Fruit fly (Drosophila melanogaster) whole organism, prepupa: ENCODE results near the gene Rab14.

Experiments used
- Blimp-1 ChIP-seq: fragments of 200-800 bp; sonication (Bioruptor generic); optimal IDR thresholded peaks from 3 replicates; lab custom pipeline; 2017; ENCODE audit warnings: missing biosample characterization, missing genetic modification characterization, mild to moderate bottlenecking, moderate library complexity, missing genetic modification reagents
- CG11294 ChIP-seq: fragments of 200-800 bp; sonication (Bioruptor generic); IDR thresholded peaks from 2 replicates; pipeline ENCODE4 v1.3.6; 2022; ENCODE audit warnings: missing biosample characterization, missing genetic modification characterization
- CG11762 ChIP-seq: fragments of 200-800 bp; sonication (Bioruptor generic); optimal IDR thresholded peaks from 3 replicates; lab custom pipeline; 2016; ENCODE audit warnings: missing biosample characterization, missing genetic modification characterization; ENCODE audit not compliant: insufficient read depth
- CG11902 ChIP-seq: fragments of 200-800 bp; sonication (Bioruptor generic); optimal IDR thresholded peaks from 3 replicates; lab custom pipeline; 2016; ENCODE audit warnings: missing biosample characterization, missing genetic modification characterization
- CG15336 ChIP-seq: fragments of 200-800 bp; sonication (Bioruptor generic); IDR thresholded peaks from 2 replicates; pipeline ENCODE4 v1.3.6; 2022; ENCODE audit warnings: missing biosample characterization, missing genetic modification characterization
- CG1621 ChIP-seq: fragments of 200-800 bp; sonication (Bioruptor generic); optimal IDR thresholded peaks from 3 replicates; lab custom pipeline; 2018; ENCODE audit warnings: missing biosample characterization, mild to moderate bottlenecking, missing genetic modification characterization
- CG16779 ChIP-seq: fragments of 200-800 bp; sonication (Bioruptor generic); optimal IDR thresholded peaks from 3 replicates; lab custom pipeline; 2017; ENCODE audit warnings: missing biosample characterization, mild to moderate bottlenecking, missing genetic modification characterization
- CG3032 ChIP-seq: fragments of 200-800 bp; optimal IDR thresholded peaks from 2 replicates; lab custom pipeline; 2019; ENCODE audit warnings: missing biosample characterization, mild to moderate bottlenecking, missing genetic modification characterization, moderate library complexity
- CG31627 ChIP-seq: fragments of 200-800 bp; sonication (Bioruptor generic); optimal IDR thresholded peaks from 3 replicates; lab custom pipeline; 2016; ENCODE audit warnings: missing biosample characterization, missing genetic modification characterization
- CG34406 ChIP-seq: fragments of 200-800 bp; sonication (Bioruptor generic); optimal IDR thresholded peaks from 3 replicates; lab custom pipeline; 2016; ENCODE audit warnings: missing biosample characterization, missing genetic modification characterization
- CG4318 ChIP-seq: fragments of 200-800 bp; sonication (Bioruptor generic); optimal IDR thresholded peaks from 3 replicates; lab custom pipeline; 2017; ENCODE audit warnings: missing biosample characterization, mild to moderate bottlenecking, missing genetic modification characterization
- CG6163 ChIP-seq: fragments of 200-800 bp; sonication (Bioruptor generic); IDR thresholded peaks from 3 replicates; pipeline ENCODE4 v1.3.6; 2022; ENCODE audit warnings: missing biosample characterization, missing genetic modification characterization
- CG6276 ChIP-seq: fragments of 200-800 bp; sonication (Bioruptor generic); optimal IDR thresholded peaks from 2 replicates; lab custom pipeline; 2017; ENCODE audit warnings: missing biosample characterization, mild to moderate bottlenecking, missing genetic modification characterization
- CG6792 ChIP-seq: fragments of 200-800 bp; sonication (Bioruptor generic); optimal IDR thresholded peaks from 3 replicates; lab custom pipeline; 2016; ENCODE audit warnings: missing biosample characterization, missing genetic modification characterization
- CG6808 ChIP-seq: fragments of 200-800 bp; sonication (Bioruptor generic); optimal IDR thresholded peaks from 3 replicates; lab custom pipeline; 2017; ENCODE audit warnings: missing biosample characterization, missing genetic modification characterization, mild to moderate bottlenecking, moderate library complexity, missing genetic modification reagents
- CG6854 ChIP-seq: fragments of 200-800 bp; sonication (Bioruptor generic); optimal IDR thresholded peaks from 2 replicates; lab custom pipeline; 2017; ENCODE audit warnings: missing biosample characterization, mild to moderate bottlenecking, missing genetic modification characterization
- CG7368 ChIP-seq: fragments of 200-800 bp; sonication (Bioruptor generic); optimal IDR thresholded peaks from 3 replicates; lab custom pipeline; 2016; ENCODE audit warnings: missing biosample characterization, missing genetic modification characterization
- CG8119 ChIP-seq: fragments of 200-800 bp; sonication (Bioruptor generic); IDR thresholded peaks from 3 replicates; pipeline ENCODE4 v1.3.6; 2022; ENCODE audit warnings: missing biosample characterization, missing genetic modification characterization
- CG8319 ChIP-seq: fragments of 200-800 bp; sonication (Bioruptor generic); optimal IDR thresholded peaks from 3 replicates; lab custom pipeline; 2016; ENCODE audit warnings: missing biosample characterization, missing genetic modification characterization
- CG8632 ChIP-seq: fragments of 200-800 bp; sonication (Bioruptor generic); optimal IDR thresholded peaks from 3 replicates; lab custom pipeline; 2016; ENCODE audit warnings: missing biosample characterization, missing genetic modification characterization
- CG9139 ChIP-seq: fragments of 200-800 bp; sonication (Bioruptor generic); optimal IDR thresholded peaks from 3 replicates; lab custom pipeline; 2017; ENCODE audit warnings: missing biosample characterization, mild to moderate bottlenecking, missing genetic modification characterization
- Eip75B ChIP-seq: fragments of 200-800 bp; sonication (Bioruptor generic); optimal IDR thresholded peaks from 3 replicates; lab custom pipeline; 2016; ENCODE audit warnings: missing biosample characterization, missing genetic modification characterization
- Ets21C ChIP-seq: fragments of 200-800 bp; sonication (Bioruptor generic); optimal IDR thresholded peaks from 3 replicates; lab custom pipeline; 2016; ENCODE audit warnings: missing biosample characterization, missing genetic modification characterization
- Gug ChIP-seq: fragments of 200-800 bp; sonication (Bioruptor generic); IDR thresholded peaks from 2 replicates; pipeline ENCODE4 v1.3.6; 2022; ENCODE audit warnings: missing biosample characterization, missing genetic modification characterization
- Hr38 ChIP-seq: sonication (Bioruptor generic); optimal IDR thresholded peaks from 2 replicates; lab custom pipeline; 2016; ENCODE audit warnings: missing biosample characterization, missing genetic modification characterization
- Hr39 ChIP-seq: fragments of 200-800 bp; sonication (Bioruptor generic); optimal IDR thresholded peaks from 2 replicates; lab custom pipeline; 2016; ENCODE audit warnings: missing biosample characterization, missing genetic modification characterization
- Lpt ChIP-seq: fragments of 200-800 bp; sonication (Bioruptor generic); optimal IDR thresholded peaks from 3 replicates; lab custom pipeline; 2016; ENCODE audit warnings: missing biosample characterization, missing genetic modification characterization
- Met ChIP-seq: fragments of 200-800 bp; sonication (Bioruptor generic); optimal IDR thresholded peaks from 3 replicates; lab custom pipeline; 2016; ENCODE audit warnings: missing biosample characterization, missing genetic modification characterization
- OdsH ChIP-seq: fragments of 200-800 bp; sonication (Bioruptor generic); optimal IDR thresholded peaks from 3 replicates; lab custom pipeline; 2016; ENCODE audit warnings: missing biosample characterization, missing genetic modification characterization
- Smox ChIP-seq: fragments of 200-800 bp; sonication (Bioruptor generic); optimal IDR thresholded peaks from 3 replicates; lab custom pipeline; 2016; ENCODE audit warnings: missing biosample characterization, missing genetic modification characterization
- Sox102F ChIP-seq: fragments of 200-800 bp; sonication (Bioruptor generic); optimal IDR thresholded peaks from 2 replicates; lab custom pipeline; 2016; ENCODE audit warnings: missing biosample characterization, mild to moderate bottlenecking, missing genetic modification characterization
- Sox14 ChIP-seq: fragments of 200-800 bp; sonication (Bioruptor generic); optimal IDR thresholded peaks from 3 replicates; lab custom pipeline; 2016; ENCODE audit warnings: missing biosample characterization, missing genetic modification characterization
- achi ChIP-seq: fragments of 200-800 bp; sonication (Bioruptor generic); optimal IDR thresholded peaks from 3 replicates; lab custom pipeline; 2016; ENCODE audit warnings: missing biosample characterization, missing genetic modification characterization
- acj6 ChIP-seq: fragments of 200-800 bp; sonication (Bioruptor generic); optimal IDR thresholded peaks from 3 replicates; lab custom pipeline; 2016; ENCODE audit warnings: missing biosample characterization, missing genetic modification characterization
- cyc ChIP-seq: fragments of 200-800 bp; sonication (Bioruptor generic); optimal IDR thresholded peaks from 3 replicates; lab custom pipeline; 2016; ENCODE audit warnings: missing biosample characterization, missing genetic modification characterization
- dsx ChIP-seq: fragments of 200-800 bp; optimal IDR thresholded peaks from 3 replicates; lab custom pipeline; 2019; ENCODE audit warnings: missing biosample characterization, mild to moderate bottlenecking, missing genetic modification characterization, moderate library complexity; ENCODE audit not compliant: poor library complexity, severe bottlenecking
- eg ChIP-seq: fragments of 200-800 bp; sonication (Bioruptor generic); IDR thresholded peaks from 3 replicates; pipeline ENCODE4 v1.3.6; 2022; ENCODE audit warnings: missing biosample characterization, missing genetic modification characterization
- esn ChIP-seq: fragments of 200-800 bp; sonication (Bioruptor generic); optimal IDR thresholded peaks from 2 replicates; lab custom pipeline; 2016; ENCODE audit warnings: missing biosample characterization, mild to moderate bottlenecking, missing genetic modification characterization, moderate library complexity
- fd85E ChIP-seq: fragments of 200-800 bp; sonication (Bioruptor generic); optimal IDR thresholded peaks from 3 replicates; lab custom pipeline; 2016; ENCODE audit warnings: missing biosample characterization, missing genetic modification characterization
- fkh ChIP-seq: fragments of 200-800 bp; sonication (Bioruptor generic); optimal IDR thresholded peaks from 3 replicates; lab custom pipeline; 2017; ENCODE audit warnings: missing biosample characterization, mild to moderate bottlenecking, missing genetic modification characterization, moderate library complexity
- net ChIP-seq: fragments of 200-800 bp; sonication (Bioruptor generic); optimal IDR thresholded peaks from 3 replicates; lab custom pipeline; 2016; ENCODE audit warnings: missing biosample characterization, missing genetic modification characterization
- salr ChIP-seq, 2 experiments: fragments of 200-800 bp; sonication (Bioruptor generic); optimal IDR thresholded peaks; 3 replicates each; lab custom pipeline; 2016 to 2018; ENCODE audit warnings: missing biosample characterization in 2 of 2, missing genetic modification characterization in 2 of 2, mild to moderate bottlenecking in 1 of 2
- ss ChIP-seq, 2 experiments: fragments of 200-800 bp; sonication (Bioruptor generic); optimal IDR thresholded peaks; 2 replicates in 1 of 2; 3 replicates in 1 of 2; lab custom pipeline; 2017 to 2018; ENCODE audit warnings: mild to moderate bottlenecking in 2 of 2, missing biosample characterization in 2 of 2, missing genetic modification characterization in 2 of 2, moderate library complexity in 1 of 2
- svp ChIP-seq: fragments of 200-800 bp; sonication (Bioruptor generic); peaks from one replicate; lab custom pipeline; 2016; ENCODE audit warnings: missing biosample characterization, missing genetic modification characterization
- topi ChIP-seq: fragments of 200-800 bp; sonication (Bioruptor generic); optimal IDR thresholded peaks from 3 replicates; lab custom pipeline; 2016; ENCODE audit warnings: missing biosample characterization, missing genetic modification characterization
- vri ChIP-seq: fragments of 200-800 bp; sonication (Bioruptor generic); optimal IDR thresholded peaks from 3 replicates; lab custom pipeline; 2016; ENCODE audit warnings: missing biosample characterization, mild to moderate bottlenecking, missing genetic modification characterization

The Rab14 gene

DNA sequence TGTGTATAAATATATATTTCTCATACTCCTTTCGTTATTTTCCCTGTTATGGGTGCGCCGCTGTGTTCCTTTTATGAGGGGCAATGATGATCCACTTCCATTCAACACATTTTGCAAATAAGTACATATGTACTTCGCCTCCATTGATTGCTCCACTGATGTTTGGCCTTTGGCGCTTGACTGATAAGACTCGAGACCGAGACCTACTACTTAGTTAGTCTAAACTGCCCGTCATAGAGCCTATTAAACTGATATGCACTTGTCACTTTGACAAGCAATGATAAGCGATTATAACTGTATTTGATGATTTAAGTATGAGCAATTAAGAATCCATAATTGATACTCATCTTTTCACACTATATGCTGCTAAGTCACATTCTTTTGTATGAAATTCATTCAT is 1.3 kb downstream of the Rab14 start:
- TF ChIP-seq CG6276 (GFP tag; lab: Kevin White, UChicago) (no peak), vri (GFP tag; lab: Kevin White, UChicago) (peak; percentile 5), svp (GFP tag; lab: Kevin White, UChicago) (peak; percentile 70)
- TF ChIP-seq, all 60 proteins: peak for 2

dm6 chr2L:14356793-14357372 is 1.9 kb downstream of the Rab14 start:
- TF ChIP-seq fkh (GFP tag; lab: Kevin White, UChicago) (peak; percentile 66), OdsH (no peak), Eip75B (GFP tag; lab: Kevin White, UChicago) (peak; percentile 15)

dm6 chr2L:14358780-14359462 is 4.0 kb downstream of the Rab14 start, which contains the start of gene Pgant35A:
TSS of gene Pgant35A (plus strand) at chr2L:14359252.
- TF ChIP-seq Sox102F (GFP tag; lab: Kevin White, UChicago) (peak; percentile 26), CG6276 (GFP tag; lab: Kevin White, UChicago) (no peak), CG8119 (GFP tag; lab: Robert Waterston, UW) (peak; percentile 63; the same call in 2 of the 3 replicates), CG1621 (no peak), CG31627 (GFP tag; lab: Kevin White, UChicago) (peak; percentile 36), CG11294 (GFP tag; lab: Robert Waterston, UW) (no peak), Met (GFP tag; lab: Kevin White, UChicago) (peak; percentile 32), Ets21C (GFP tag; lab: Kevin White, UChicago) (no peak), topi (GFP tag; lab: Kevin White, UChicago) (peak; percentile 18), dsx (GFP tag; lab: Kevin White, UChicago) (peak; percentile 51), Sox14 (peak; percentile 35), acj6 (GFP tag; lab: Kevin White, UChicago) (peak; percentile 15), CG7368 (GFP tag; lab: Kevin White, UChicago) (no peak), CG9139 (GFP tag; lab: Kevin White, UChicago) (no peak), ss (GFP tag; optimal IDR thresholded peaks at IDR 0.05; lab: Kevin White, UChicago) (peak in 1 of 2 experiments; percentile 2), Gug (GFP tag; lab: Robert Waterston, UW) (no peak), Blimp-1 (GFP tag; lab: Kevin White, UChicago) (no peak), fd85E (GFP tag; lab: Kevin White, UChicago) (no peak), eg (no peak), Hr38 (GFP tag; lab: Kevin White, UChicago) (no peak), CG6792 (no peak), CG8319 (GFP tag; lab: Kevin White, UChicago) (no peak), Hr39 (GFP tag; lab: Kevin White, UChicago) (peak; percentile 30), CG6163 (GFP tag; lab: Robert Waterston, UW) (no peak), CG16779 (tag; lab: Kevin White, UChicago) (no peak), cyc (no peak), CG4318 (GFP tag; lab: Kevin White, UChicago) (no peak), CG34406 (GFP tag; lab: Kevin White, UChicago) (peak; percentile 50), salr (GFP tag; optimal IDR thresholded peaks at IDR 0.05; lab: Kevin White, UChicago) (peak in 1 of 2 experiments; percentile 4), net (no peak), CG11762 (GFP tag; lab: Kevin White, UChicago) (no peak), CG15336 (GFP tag; lab: Robert Waterston, UW) (peak; percentile 52; the same call in 1 of the 2 replicates), CG6854 (GFP tag; lab: Kevin White, UChicago) (no peak), Smox (GFP tag; lab: Kevin White, UChicago) (peak; percentile 16), esn (peak; percentile 60), achi (GFP tag; lab: Kevin White, UChicago) (no peak), CG6808 (GFP tag; lab: Kevin White, UChicago) (no peak), Lpt (GFP tag; lab: Kevin White, UChicago) (no peak), CG8632 (GFP tag; lab: Kevin White, UChicago) (no peak), fkh (GFP tag; lab: Kevin White, UChicago) (peak; percentile 37), CG3032 (tag; lab: Kevin White, UChicago) (peak; percentile 20), CG11902 (no peak), Eip75B (GFP tag; lab: Kevin White, UChicago) (no peak), vri (GFP tag; lab: Kevin White, UChicago) (no peak)
